In the genomic region with DNA sequence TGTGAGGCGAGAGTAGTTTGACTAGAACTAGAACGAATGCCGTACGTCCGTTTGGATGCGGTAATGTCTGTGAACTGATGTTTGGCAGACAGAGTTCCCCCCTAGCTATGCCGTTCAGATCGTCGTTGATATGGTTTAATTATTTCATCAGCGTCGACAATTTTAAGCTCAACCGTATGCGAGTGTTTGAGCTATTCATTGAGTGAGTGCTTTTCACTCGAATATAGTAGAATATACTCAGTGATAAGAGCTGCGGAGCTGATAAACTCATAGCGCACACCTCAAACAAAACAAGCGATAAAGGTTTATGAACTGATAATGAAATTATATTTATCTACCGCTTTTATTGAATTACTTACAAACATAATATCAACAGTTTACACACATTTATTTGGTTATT, we compare ENCODE assay signal across 4 fruit fly cellular contexts.
TF ChIP-seq lines count a peak whose summit lies in the region.

A gene (minus strand): TSS at position 79 of the 400 bp plus-strand sequence.

- no peak for TF ChIP-seq CTCF in whole organism, embryonic (GFP tag; optimal IDR thresholded peaks at IDR 0.05; lab: Kevin White, UChicago)

TF ChIP-seq in whole organism, adult, 20 proteins besides CTCF, POLR2A, EP300 and RAD21:
- TF ChIP-seq bab1 (GFP tag; optimal IDR thresholded peaks at IDR 0.05; lab: Kevin White, UChicago) (no peak), CG7045 (GFP tag; optimal IDR thresholded peaks at IDR 0.05; lab: Kevin White, UChicago) (no peak), CG33017 (tag; optimal IDR thresholded peaks at IDR 0.05; lab: Kevin White, UChicago) (peak; percentile 24), cic (GFP tag; optimal IDR thresholded peaks at IDR 0.05; lab: Kevin White, UChicago) (peak; percentile 1), Clk (GFP tag; optimal IDR thresholded peaks at IDR 0.05; lab: Kevin White, UChicago) (no peak), kay (GFP tag; lab: Kevin White, UChicago; ENCODE audit: borderline replicate concordance) (peak; percentile 64), ovo (GFP tag; optimal IDR thresholded peaks at IDR 0.05; lab: Kevin White, UChicago) (no peak), CG7101 (tag; optimal IDR thresholded peaks at IDR 0.05; lab: Kevin White, UChicago) (peak; percentile 20)

TF ChIP-seq in whole organism, embryonic, 481 proteins besides CTCF, POLR2A, EP300 and RAD21 (continues in another document):
- TF ChIP-seq PHDP (tag; optimal IDR thresholded peaks at IDR 0.05; lab: Kevin White, UChicago) (peak; percentile 43), CG12299 (tag; optimal IDR thresholded peaks at IDR 0.05; lab: Kevin White, UChicago) (peak; percentile 16), BtbVII (GFP tag; optimal IDR thresholded peaks at IDR 0.05; lab: Kevin White, UChicago) (peak; percentile 47), odd (GFP tag; optimal IDR thresholded peaks at IDR 0.05; lab: Kevin White, UChicago) (peak; percentile 54), H2.0 (GFP tag; IDR thresholded peaks at IDR 0.05; lab: Robert Waterston, UW) (no peak), nerfin-1 (tag; optimal IDR thresholded peaks at IDR 0.05; lab: Kevin White, UChicago) (peak; percentile 40), CG17568 (GFP tag; optimal IDR thresholded peaks at IDR 0.05; lab: Kevin White, UChicago) (peak; percentile 12), CG15601 (tag; optimal IDR thresholded peaks at IDR 0.05; lab: Kevin White, UChicago) (peak; percentile 59), D (optimal IDR thresholded peaks at IDR 0.05; lab: Kevin White, UChicago) (no peak), D (GFP tag; optimal IDR thresholded peaks at IDR 0.05; lab: Kevin White, UChicago) (no peak), HmgD (GFP tag; optimal IDR thresholded peaks at IDR 0.05; lab: Kevin White, UChicago) (no peak), CG1529 (GFP tag; optimal IDR thresholded peaks at IDR 0.05; lab: Kevin White, UChicago) (no peak), CG12071 (GFP tag; optimal IDR thresholded peaks at IDR 0.05; lab: Kevin White, UChicago) (peak; percentile 12), cato (GFP tag; optimal IDR thresholded peaks at IDR 0.05; lab: Kevin White, UChicago; ENCODE audit: borderline replicate concordance) (no peak), Med (GFP tag; lab: Kevin White, UChicago) (peak; percentile 73), salm (tag; optimal IDR thresholded peaks at IDR 0.05; lab: Kevin White, UChicago) (peak; percentile 66), ATbp (GFP tag; optimal IDR thresholded peaks at IDR 0.05; lab: Kevin White, UChicago) (peak; percentile 1), amos (GFP tag; IDR thresholded peaks at IDR 0.05; lab: Robert Waterston, UW; ENCODE audit: partially characterized antibody) (peak; percentile 25; the same call in 1 of the 2 replicates), CG9876 (GFP tag; optimal IDR thresholded peaks at IDR 0.05; lab: Kevin White, UChicago) (no peak), CG6654 (GFP tag; optimal IDR thresholded peaks at IDR 0.05; lab: Kevin White, UChicago) (no peak), hth (optimal IDR thresholded peaks at IDR 0.05; lab: Kevin White, UChicago) (no peak), eve (GFP tag; optimal IDR thresholded peaks at IDR 0.05; lab: Kevin White, UChicago) (peak in 1 of 2 experiments; percentile 45), CG2678 (tag; optimal IDR thresholded peaks at IDR 0.05; lab: Kevin White, UChicago) (peak; percentile 34), CG34376 (GFP tag; optimal IDR thresholded peaks at IDR 0.05; lab: Kevin White, UChicago) (peak; percentile 74), Pdp1 (GFP tag; optimal IDR thresholded peaks at IDR 0.05; lab: Kevin White, UChicago) (peak in 1 of 2 experiments; percentile 90), CG33557 (GFP tag; optimal IDR thresholded peaks at IDR 0.05; lab: Kevin White, UChicago) (peak; percentile 53)

TF ChIP-seq in whole organism, prepupa, 60 proteins besides CTCF, POLR2A, EP300 and RAD21:
- peak; percentile 49 for TF ChIP-seq fkh (GFP tag; optimal IDR thresholded peaks at IDR 0.05; lab: Kevin White, UChicago)
- no peak for TF ChIP-seq CG6792 (GFP tag; optimal IDR thresholded peaks at IDR 0.05; lab: Kevin White, UChicago)
- no peak for TF ChIP-seq Hr38 (GFP tag; optimal IDR thresholded peaks at IDR 0.05; lab: Kevin White, UChicago)
- TF ChIP-seq CG6808 (GFP tag; optimal IDR thresholded peaks at IDR 0.05; lab: Kevin White, UChicago): no peak
- TF ChIP-seq CG11902 (GFP tag; optimal IDR thresholded peaks at IDR 0.05; lab: Kevin White, UChicago): no peak
- no peak for TF ChIP-seq CG1621 (tag; optimal IDR thresholded peaks at IDR 0.05; lab: Kevin White, UChicago)
- peak; percentile 71 for TF ChIP-seq svp (GFP tag; lab: Kevin White, UChicago)
- TF ChIP-seq vri (GFP tag; optimal IDR thresholded peaks at IDR 0.05; lab: Kevin White, UChicago): peak; percentile 64

TF ChIP-seq in whole organism, pupa, 21 proteins besides CTCF, POLR2A, EP300 and RAD21:
- TF ChIP-seq EcR (GFP tag; optimal IDR thresholded peaks at IDR 0.05; lab: Kevin White, UChicago) (peak; percentile 57), CG12605 (GFP tag; IDR thresholded peaks at IDR 0.05; lab: Robert Waterston, UW) (no peak)
